Worm (Caenorhabditis elegans) whole organism, L1 larva: Measurements from ENCODE around the gene C35A5.10.
A peak's percentile ranks its signal among the peaks of the same experiment; 100 is the strongest.

Experiments
- F16B12.6 ChIP-seq: fragments of 150-350 bp; optimal IDR thresholded peaks from 2 replicates; lab custom pipeline; 2014; ENCODE audit warnings: missing biosample characterization, missing genetic modification characterization
- Y116A8C.19 ChIP-seq: sonication (generic microtip); optimal IDR thresholded peaks from 2 replicates; lab custom pipeline; 2016; ENCODE audit warnings: missing compliant biosample characterization, missing genetic modification characterization, borderline replicate concordance
- aha-1 ChIP-seq: fragments of 150-350 bp; optimal IDR thresholded peaks from 2 replicates; lab custom pipeline; 2014; ENCODE audit warnings: missing biosample characterization, missing genetic modification characterization
- blmp-1 ChIP-seq: fragments of 150-350 bp; optimal IDR thresholded peaks from 2 replicates; lab custom pipeline; 2014; ENCODE audit warnings: missing biosample characterization, missing genetic modification characterization
- ceh-82 ChIP-seq, 3 experiments: fragments of 150-350 bp in 1 of 3; sonication (generic microtip) in 2 of 3; optimal IDR thresholded peaks; 2 replicates each; lab custom pipeline; 2014 to 2017; ENCODE audit warnings: missing biosample characterization in 3 of 3, missing genetic modification characterization in 3 of 3
- ceh-90 ChIP-seq: sonication (generic microtip); optimal IDR thresholded peaks from 2 replicates; lab custom pipeline; 2016; ENCODE audit warnings: missing genetic modification characterization, missing compliant biosample characterization
- ces-1 ChIP-seq: fragments of 150-350 bp; optimal IDR thresholded peaks from 2 replicates; lab custom pipeline; 2014; ENCODE audit warnings: missing biosample characterization, missing genetic modification reagents, missing genetic modification characterization
- dsc-1 ChIP-seq: sonication (generic microtip); optimal IDR thresholded peaks from 2 replicates; lab custom pipeline; 2016; ENCODE audit warnings: mild to moderate bottlenecking, missing genetic modification characterization, missing compliant biosample characterization
- efl-3 ChIP-seq: fragments of 200-800 bp; sonication (Bioruptor generic); optimal IDR thresholded peaks from 2 replicates; lab custom pipeline; 2018; ENCODE audit warnings: mild to moderate bottlenecking, missing genetic modification characterization, missing compliant biosample characterization
- egl-27 ChIP-seq, 2 experiments: fragments of 150-350 bp in 1 of 2; sonication (generic microtip); optimal IDR thresholded peaks; 3 replicates each; lab custom pipeline; 2017 to 2018; ENCODE audit warnings: missing biosample characterization in 2 of 2, missing genetic modification characterization in 2 of 2, missing genetic modification reagents in 2 of 2
- elt-2 ChIP-seq: sonication (generic microtip); optimal IDR thresholded peaks from 2 replicates; lab custom pipeline; 2016; ENCODE audit warnings: missing genetic modification characterization, mild to moderate bottlenecking, inconsistent platforms, missing compliant biosample characterization, missing genetic modification reagents
- fkh-8 ChIP-seq: sonication (generic microtip); optimal IDR thresholded peaks from 2 replicates; lab custom pipeline; 2016; ENCODE audit warnings: mild to moderate bottlenecking, missing genetic modification characterization, missing compliant biosample characterization
- fos-1 ChIP-seq: fragments of 150-350 bp; optimal IDR thresholded peaks from 2 replicates; lab custom pipeline; 2014; ENCODE audit warnings: missing biosample characterization, missing genetic modification characterization
- grh-1 ChIP-seq: fragments of 200-800 bp; sonication (Bioruptor generic); IDR thresholded peaks from 2 replicates; pipeline ENCODE4 v1.3.6; 2022; ENCODE audit warnings: missing genetic modification reagents, missing genetic modification characterization, missing compliant biosample characterization
- hlh-17 ChIP-seq: fragments of 200-800 bp; sonication (Bioruptor generic); optimal IDR thresholded peaks from 2 replicates; lab custom pipeline; 2018; ENCODE audit warnings: missing genetic modification characterization, mild to moderate bottlenecking, missing compliant biosample characterization, moderate library complexity, borderline replicate concordance
- irx-1 ChIP-seq: sonication (generic microtip); optimal IDR thresholded peaks from 2 replicates; lab custom pipeline; 2016; ENCODE audit warnings: missing genetic modification characterization, missing compliant biosample characterization
- isw-1 ChIP-seq: fragments of 200-800 bp; sonication (Bioruptor generic); IDR thresholded peaks from 2 replicates; pipeline ENCODE4 v1.3.6; 2022; ENCODE audit warnings: missing genetic modification characterization, missing compliant biosample characterization
- lin-13 ChIP-seq: fragments of 150-350 bp; optimal IDR thresholded peaks from 2 replicates; lab custom pipeline; 2014; ENCODE audit warnings: missing biosample characterization, missing genetic modification reagents, missing genetic modification characterization
- lin-14 ChIP-seq: fragments of 200-800 bp; sonication (Bioruptor generic); optimal IDR thresholded peaks from 2 replicates; lab custom pipeline; 2018; ENCODE audit warnings: mild to moderate bottlenecking, missing genetic modification characterization, moderate library complexity, missing compliant biosample characterization
- lin-15B ChIP-seq: fragments of 150-350 bp; sonication (generic microtip); optimal IDR thresholded peaks from 3 replicates; lab custom pipeline; 2014; ENCODE audit warnings: missing biosample characterization, missing genetic modification characterization
- lin-35 ChIP-seq, 2 experiments: fragments of 150-350 bp; optimal IDR thresholded peaks; 2 replicates each; lab custom pipeline; 2014; ENCODE audit warnings: missing biosample characterization in 2 of 2, missing genetic modification characterization in 2 of 2, missing genetic modification reagents in 2 of 2
- lsy-2 ChIP-seq, 2 experiments: fragments of 150-350 bp; optimal IDR thresholded peaks; 2 replicates each; lab custom pipeline; 2014; ENCODE audit warnings: missing biosample characterization in 2 of 2, missing genetic modification characterization in 2 of 2
- mef-2 ChIP-seq: fragments of 150-350 bp; optimal IDR thresholded peaks from 2 replicates; lab custom pipeline; 2014; ENCODE audit warnings: missing biosample characterization, missing genetic modification characterization
- mep-1 ChIP-seq: fragments of 150-350 bp; optimal IDR thresholded peaks from 2 replicates; lab custom pipeline; 2014; ENCODE audit warnings: missing biosample characterization, missing genetic modification characterization
- nhr-11 ChIP-seq: fragments of 150-350 bp; optimal IDR thresholded peaks from 2 replicates; lab custom pipeline; 2014; ENCODE audit warnings: missing biosample characterization, missing genetic modification characterization
- nhr-19 ChIP-seq: fragments of 200-800 bp; sonication (Bioruptor generic); conservative IDR thresholded peaks from 2 replicates; pipeline ENCODE4 v1.3.6; 2022; ENCODE audit warnings: missing genetic modification characterization, missing compliant biosample characterization
- nhr-20 ChIP-seq: sonication (generic microtip); optimal IDR thresholded peaks from 2 replicates; lab custom pipeline; 2016; ENCODE audit warnings: mild to moderate bottlenecking, missing genetic modification characterization, missing compliant biosample characterization
- nhr-47 ChIP-seq: sonication (generic microtip); optimal IDR thresholded peaks from 2 replicates; lab custom pipeline; 2016; ENCODE audit warnings: mild to moderate bottlenecking, missing genetic modification characterization, moderate library complexity, missing compliant biosample characterization
- nhr-85 ChIP-seq: sonication (generic microtip); peaks from one replicate; lab custom pipeline; 2016; ENCODE audit warnings: missing genetic modification characterization, inconsistent platforms, missing compliant biosample characterization
- nhr-90 ChIP-seq: sonication (generic microtip); optimal IDR thresholded peaks from 2 replicates; lab custom pipeline; 2016; ENCODE audit warnings: mild to moderate bottlenecking, missing genetic modification characterization, missing compliant biosample characterization; ENCODE audit not compliant: poor library complexity
- pqm-1 ChIP-seq: sonication (generic microtip); optimal IDR thresholded peaks from 3 replicates; lab custom pipeline; 2017; ENCODE audit warnings: missing biosample characterization, missing genetic modification characterization
- rnt-1 ChIP-seq: sonication (generic microtip); optimal IDR thresholded peaks from 2 replicates; lab custom pipeline; 2016; ENCODE audit warnings: mild to moderate bottlenecking, missing genetic modification characterization, moderate library complexity, missing compliant biosample characterization
- snu-23 ChIP-seq: sonication (generic microtip); optimal IDR thresholded peaks from 2 replicates; lab custom pipeline; 2016; ENCODE audit warnings: missing genetic modification characterization, missing compliant biosample characterization
- sox-4 ChIP-seq: sonication (generic microtip); optimal IDR thresholded peaks from 2 replicates; lab custom pipeline; 2016; ENCODE audit warnings: missing genetic modification characterization, missing compliant biosample characterization
- sup-37 ChIP-seq: fragments of 200-800 bp; sonication (Bioruptor generic); optimal IDR thresholded peaks from 2 replicates; lab custom pipeline; 2018; ENCODE audit warnings: mild to moderate bottlenecking, missing genetic modification characterization, missing compliant biosample characterization
- tlp-1 ChIP-seq: fragments of 150-350 bp; optimal IDR thresholded peaks from 2 replicates; lab custom pipeline; 2014; ENCODE audit warnings: missing biosample characterization, missing genetic modification characterization
- unc-86 ChIP-seq: sonication (generic microtip); optimal IDR thresholded peaks from 2 replicates; lab custom pipeline; 2016; ENCODE audit warnings: missing genetic modification characterization, missing compliant biosample characterization
- ztf-4 ChIP-seq: fragments of 150-350 bp; optimal IDR thresholded peaks from 2 replicates; lab custom pipeline; 2014; ENCODE audit warnings: missing biosample characterization, missing genetic modification characterization

The C35A5.10 gene

ce11 chrV:10484640-10485039 is 19.4 kb upstream of the C35A5.10 start, which contains the start of gene Y32F6B.1:
Y32F6B.1 (minus strand) TSS chrV:10484740.
- TF ChIP-seq F16B12.6 (tag; lab: Kevin White, UChicago), result no peak
- no peak for TF ChIP-seq efl-3 (GFP tag; lab: Kevin White, UChicago)
- TF ChIP-seq rnt-1 (tag; lab: Kevin White, UChicago), result no peak
- TF ChIP-seq fkh-8 (tag; lab: Kevin White, UChicago), result no peak
- no peak for TF ChIP-seq nhr-85 (tag; lab: Kevin White, UChicago)
- TF ChIP-seq ceh-90, result no peak
- TF ChIP-seq unc-86 (tag; lab: Kevin White, UChicago), result no peak
- TF ChIP-seq isw-1, result no peak
- TF ChIP-seq mep-1 (tag; lab: Kevin White, UChicago), result no peak
- no peak for TF ChIP-seq sox-4 (tag; lab: Kevin White, UChicago)
- TF ChIP-seq tlp-1 (tag; lab: Kevin White, UChicago), result no peak
- TF ChIP-seq lin-14 (GFP tag; lab: Kevin White, UChicago), result no peak
- no peak for TF ChIP-seq ceh-82 (tag; optimal IDR thresholded peaks at IDR 0.05; lab: Kevin White, UChicago)
- no peak for TF ChIP-seq nhr-20 (tag; lab: Kevin White, UChicago)
- TF ChIP-seq aha-1 (tag; lab: Kevin White, UChicago), result no peak
- TF ChIP-seq irx-1 (tag; lab: Kevin White, UChicago), result no peak
- no peak for TF ChIP-seq grh-1 (GFP tag; lab: Robert Waterston, UW)
- TF ChIP-seq Y116A8C.19 (tag; lab: Kevin White, UChicago), result no peak
- no peak for TF ChIP-seq egl-27 (tag; optimal IDR thresholded peaks at IDR 0.05; lab: Kevin White, UChicago)

- TF ChIP-seq blmp-1 (no peak), nhr-11 (no peak), lin-15B (no peak), pqm-1 (tag; lab: Kevin White, UChicago) (no peak), elt-2 (tag; lab: Kevin White, UChicago) (peak; percentile 45)
Observed at ce11 chrV:10485389-10485788, 18.6 kb upstream of the C35A5.10 start.

- TF ChIP-seq nhr-90 (tag; lab: Kevin White, UChicago) (no peak), ces-1 (GFP tag; lab: Kevin White, UChicago) (no peak), lsy-2 (tag; optimal IDR thresholded peaks at IDR 0.05; lab: Kevin White, UChicago) (no peak)
Observed at ce11 chrV:10489998-10490397, 14.0 kb upstream of the C35A5.10 start, which contains the start of gene ncx-5. ncx-5 (minus strand) TSS chrV:10490098.

- no peak for TF ChIP-seq hlh-17
- no peak for TF ChIP-seq dsc-1 (tag; lab: Kevin White, UChicago)
- no peak for TF ChIP-seq lin-35 (GFP tag; optimal IDR thresholded peaks at IDR 0.05; lab: Kevin White, UChicago)
- TF ChIP-seq nhr-90 (tag; lab: Kevin White, UChicago), result no peak
- no peak for TF ChIP-seq efl-3 (GFP tag; lab: Kevin White, UChicago)
- TF ChIP-seq ztf-4 (tag; lab: Kevin White, UChicago), result no peak
- no peak for TF ChIP-seq sup-37 (GFP tag; lab: Kevin White, UChicago)
- no peak for TF ChIP-seq irx-1 (tag; lab: Kevin White, UChicago)
- no peak for TF ChIP-seq nhr-11
- TF ChIP-seq lin-13, result no peak
- TF ChIP-seq fos-1 (tag; lab: Kevin White, UChicago), result no peak
- no peak for TF ChIP-seq lin-14 (GFP tag; lab: Kevin White, UChicago)
- no peak for TF ChIP-seq egl-27 (tag; optimal IDR thresholded peaks at IDR 0.05; lab: Kevin White, UChicago)
- TF ChIP-seq mef-2 (tag; lab: Kevin White, UChicago), result no peak
- no peak for TF ChIP-seq nhr-19
- TF ChIP-seq tlp-1 (tag; lab: Kevin White, UChicago), result no peak
- TF ChIP-seq snu-23 (GFP tag; lab: Kevin White, UChicago), result no peak
- TF ChIP-seq nhr-47 (tag; lab: Kevin White, UChicago), result no peak
Observed at ce11 chrV:10491443-10491842, 12.6 kb upstream of the C35A5.10 start, which contains the start of gene aqp-5. aqp-5 (plus strand) TSS chrV:10491743.
